Worm (Caenorhabditis elegans) whole organism, mixed stage, embryonic: ENCODE measurements around the gene skn-1.

ENCODE experiments used
- blmp-1 ChIP-seq: fragments of 150-350 bp; optimal IDR thresholded peaks from 2 replicates; lab custom pipeline; 2014; ENCODE audit warnings: missing biosample characterization, missing genetic modification characterization
- ces-1 ChIP-seq: fragments of 150-350 bp; optimal IDR thresholded peaks from 2 replicates; lab custom pipeline; 2014; ENCODE audit warnings: missing biosample characterization, missing genetic modification reagents, missing genetic modification characterization
- pha-4 ChIP-seq: fragments of 150-350 bp; optimal IDR thresholded peaks from 2 replicates; lab custom pipeline; 2018; ENCODE audit warnings: missing biosample characterization, missing genetic modification reagents, missing genetic modification characterization
- snpc-4 ChIP-seq: fragments of 150-350 bp; optimal IDR thresholded peaks from 2 replicates; lab custom pipeline; 2014; ENCODE audit warnings: missing biosample characterization, missing genetic modification characterization
- ztf-11 ChIP-seq: fragments of 150-350 bp; optimal IDR thresholded peaks from 2 replicates; lab custom pipeline; 2014; ENCODE audit warnings: missing biosample characterization, missing genetic modification characterization

DNA sequence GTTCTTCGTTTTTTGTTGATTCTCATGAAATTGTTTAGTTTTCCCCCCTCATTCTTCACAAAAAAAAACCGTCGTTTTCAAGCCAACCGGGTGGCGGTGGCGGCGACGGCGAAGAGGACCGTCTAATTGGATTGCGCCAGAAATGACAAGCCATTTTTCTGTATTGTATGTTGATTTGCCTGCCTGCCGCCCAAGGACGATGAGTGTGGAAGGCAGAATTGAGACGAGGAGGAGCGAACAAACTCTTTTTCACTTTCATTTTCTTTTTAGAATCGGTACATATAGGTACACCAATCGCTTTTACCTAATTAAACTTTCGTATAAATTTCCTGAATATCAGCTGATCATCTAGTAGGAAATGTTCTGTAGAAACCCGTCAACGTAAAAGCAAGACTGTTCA is 41.5 kb upstream of the skn-1 start:
- TF ChIP-seq ztf-11 (tag; lab: Kevin White, UChicago): no peak
- TF ChIP-seq ces-1: no peak
- no peak for TF ChIP-seq pha-4 (tag; lab: Kevin White, UChicago)
- TF ChIP-seq blmp-1 (tag; lab: Kevin White, UChicago): no peak
- TF ChIP-seq snpc-4 (tag; lab: Kevin White, UChicago): no peak
